Worm (Caenorhabditis elegans) whole organism, L4 larva: ENCODE data around the gene dgtr-1.

Experiments used
- ZK546.5 ChIP-seq, 2 experiments: sonication (generic microtip); optimal IDR thresholded peaks; 2 replicates each; lab custom pipeline; 2017; ENCODE audit warnings: missing biosample characterization in 2 of 2, missing genetic modification characterization in 2 of 2
- ama-1 ChIP-seq: fragments of 150-350 bp; optimal IDR thresholded peaks from 2 replicates; lab custom pipeline; 2014; ENCODE audit warnings: inconsistent platforms, mixed read lengths
- ceh-44 ChIP-seq: fragments of 200-800 bp; sonication (Bioruptor generic); IDR thresholded peaks from 2 replicates; pipeline ENCODE4 v1.3.6; 2022; ENCODE audit warnings: missing genetic modification reagents, missing genetic modification characterization, missing compliant biosample characterization
- ceh-82 ChIP-seq: sonication (generic microtip); optimal IDR thresholded peaks from 2 replicates; lab custom pipeline; 2017; ENCODE audit warnings: missing biosample characterization, missing genetic modification characterization
- daf-19 ChIP-seq: fragments of 200-800 bp; sonication (Bioruptor generic); conservative IDR thresholded peaks from 2 replicates; pipeline ENCODE4 v1.3.6; 2022; ENCODE audit warnings: missing genetic modification characterization, missing compliant biosample characterization
- egl-27 ChIP-seq: sonication (generic microtip); optimal IDR thresholded peaks from 3 replicates; lab custom pipeline; 2017; ENCODE audit warnings: missing biosample characterization, missing genetic modification reagents, missing genetic modification characterization
- jun-1 ChIP-seq: fragments of 150-350 bp; optimal IDR thresholded peaks from 2 replicates; lab custom pipeline; 2014; ENCODE audit warnings: missing biosample characterization, missing genetic modification reagents, missing genetic modification characterization
- nhr-10 ChIP-seq: fragments of 150-350 bp; optimal IDR thresholded peaks from 2 replicates; lab custom pipeline; 2014; ENCODE audit warnings: missing biosample characterization, missing genetic modification characterization
- nhr-11 ChIP-seq: fragments of 150-350 bp; optimal IDR thresholded peaks from 2 replicates; lab custom pipeline; 2014; ENCODE audit warnings: missing biosample characterization, missing genetic modification characterization
- nhr-76 ChIP-seq: fragments of 150-350 bp; optimal IDR thresholded peaks from 2 replicates; lab custom pipeline; 2014; ENCODE audit warnings: missing biosample characterization, missing genetic modification characterization
- tag-97 ChIP-seq: fragments of 200-800 bp; sonication (Bioruptor generic); IDR thresholded peaks from 2 replicates; pipeline ENCODE4 v1.3.6; 2022; ENCODE audit warnings: missing genetic modification characterization, missing compliant biosample characterization
- tra-1 ChIP-seq: fragments of 200-800 bp; sonication (Bioruptor generic); IDR thresholded peaks from 2 replicates; pipeline ENCODE4 v1.3.6; 2022; ENCODE audit warnings: missing genetic modification reagents, missing genetic modification characterization, missing compliant biosample characterization
- unc-39 ChIP-seq: sonication (generic microtip); optimal IDR thresholded peaks from 2 replicates; lab custom pipeline; 2017; ENCODE audit warnings: missing biosample characterization, missing genetic modification characterization
- ztf-11 ChIP-seq: fragments of 150-350 bp; optimal IDR thresholded peaks from 2 replicates; lab custom pipeline; 2014; ENCODE audit warnings: missing biosample characterization, missing genetic modification characterization

DNA sequence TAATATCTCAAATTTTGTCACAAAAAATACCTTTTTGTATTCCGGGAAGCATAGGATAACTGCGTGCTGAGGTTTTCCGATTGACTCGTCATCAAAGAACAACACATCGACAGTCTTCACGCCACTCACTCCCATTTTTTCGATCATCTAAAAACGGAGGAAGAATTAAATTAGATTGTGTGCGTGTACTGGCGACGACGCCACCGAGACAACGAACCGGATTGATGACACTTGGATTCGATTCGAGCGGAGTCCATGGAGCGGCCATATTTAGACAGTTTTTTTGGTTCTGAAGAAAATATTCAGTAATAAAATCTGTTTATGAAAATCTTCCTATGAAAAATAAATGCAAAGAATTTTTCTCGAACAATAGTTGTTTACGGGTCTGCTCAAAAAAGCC, 14.2 kb downstream of the dgtr-1 start, which contains the start of gene ubh-1:
- TF ChIP-seq tra-1 (GFP tag; lab: Robert Waterston, UW) (no peak), unc-39 (tag; lab: Kevin White, UChicago) (no peak), ceh-44 (GFP tag; lab: Robert Waterston, UW) (no peak), nhr-76 (no peak), ZK546.5 (tag; optimal IDR thresholded peaks at IDR 0.05; lab: Kevin White, UChicago) (no peak), egl-27 (tag; lab: Kevin White, UChicago) (no peak), ceh-82 (tag; lab: Kevin White, UChicago) (no peak), daf-19 (GFP tag; lab: Robert Waterston, UW) (no peak), nhr-10 (tag; lab: Kevin White, UChicago) (no peak), nhr-11 (tag; lab: Kevin White, UChicago) (no peak), tag-97 (no peak), ztf-11 (tag; lab: Kevin White, UChicago) (no peak), ama-1 (no peak), jun-1 (no peak)
